Fruit fly (Drosophila melanogaster) Kc167 (cell line): ENCODE results near the gene CG46516.
"Not testable (repeated sequence)": the region's sequence is repeated elsewhere in the genome, so short reads cannot be mapped to it uniquely, and the experiment has no call there.

Experiments
- Myc ChIP-seq: fragments of >200 bp; optimal IDR thresholded peaks from 2 replicates; lab custom pipeline; 2017; ENCODE audit warnings: missing external identifiers
- Sin3A ChIP-seq: fragments of >200 bp; optimal IDR thresholded peaks from 2 replicates; lab custom pipeline; 2018; ENCODE audit warnings: missing external identifiers
- h ChIP-seq: fragments of >200 bp; optimal IDR thresholded peaks from 3 replicates; lab custom pipeline; 2018; ENCODE audit warnings: missing external identifiers
- insv ChIP-seq: fragments of >200 bp; optimal IDR thresholded peaks from 3 replicates; lab custom pipeline; 2018; ENCODE audit warnings: missing external identifiers
- psq ChIP-seq: fragments of >200 bp; optimal IDR thresholded peaks from 2 replicates; lab custom pipeline; 2017; ENCODE audit warnings: missing external identifiers
- ttk ChIP-seq: sonication (Bioruptor generic); optimal IDR thresholded peaks from 2 replicates; lab custom pipeline; 2017; ENCODE audit warnings: missing external identifiers

The CG46516 gene

DNA sequence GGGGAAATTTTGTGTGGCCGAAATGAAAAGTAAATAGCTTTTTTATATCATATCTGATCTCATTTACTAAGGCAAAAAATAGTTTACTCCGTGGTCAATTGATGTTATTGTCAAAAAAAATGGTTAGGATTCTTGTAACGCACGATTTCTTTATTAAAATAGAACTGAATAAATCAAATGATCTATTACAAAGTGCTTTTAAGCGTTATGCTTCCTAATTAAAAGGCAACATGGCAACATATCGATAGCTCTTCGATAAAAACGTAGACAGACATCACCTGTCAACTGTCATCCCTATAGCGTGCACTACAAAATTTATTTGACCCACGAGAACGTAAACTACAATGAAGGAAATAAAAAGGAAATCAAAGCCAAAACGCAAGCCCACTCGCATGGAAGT is at the start of gene CG46516:
Gene CG46516 (plus strand): TSS at position 301 of the 400 bp plus-strand sequence.
- TF ChIP-seq Myc, Sin3A, insv (lab: Kevin White, UChicago): not testable (repeated sequence)

DNA sequence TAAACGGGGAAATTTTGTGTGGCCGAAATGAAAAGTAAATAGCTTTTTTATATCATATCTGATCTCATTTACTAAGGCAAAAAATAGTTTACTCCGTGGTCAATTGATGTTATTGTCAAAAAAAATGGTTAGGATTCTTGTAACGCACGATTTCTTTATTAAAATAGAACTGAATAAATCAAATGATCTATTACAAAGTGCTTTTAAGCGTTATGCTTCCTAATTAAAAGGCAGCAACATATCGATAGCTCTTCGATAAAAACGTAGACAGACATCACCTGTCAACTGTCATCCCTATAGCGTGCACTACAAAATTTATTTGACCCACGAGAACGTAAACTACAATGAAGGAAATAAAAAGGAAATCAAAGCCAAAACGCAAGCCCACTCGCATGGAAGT is 49.5 kb upstream of the CG46516 start, which contains the start of gene CG46507:
Gene CG46507 (plus strand): TSS at position 301 of the 400 bp plus-strand sequence.
- not testable (repeated sequence) for TF ChIP-seq psq, Myc, ttk (lab: Kevin White, UChicago)

DNA sequence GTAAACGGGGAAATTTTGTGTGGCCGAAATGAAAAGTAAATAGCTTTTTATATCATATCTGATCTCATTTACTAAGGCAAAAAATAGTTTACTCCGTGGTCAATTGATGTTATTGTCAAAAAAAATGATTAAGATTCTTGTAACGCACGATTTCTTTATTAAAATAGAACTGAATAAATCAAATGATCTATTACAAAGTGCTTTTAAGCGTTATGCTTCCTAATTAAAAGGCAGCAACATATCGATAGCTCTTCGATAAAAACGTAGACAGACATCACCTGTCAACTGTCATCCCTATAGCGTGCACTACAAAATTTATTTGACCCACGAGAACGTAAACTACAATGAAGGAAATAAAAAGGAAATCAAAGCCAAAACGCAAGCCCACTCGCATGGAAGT is 44.8 kb upstream of the CG46516 start, which contains the start of gene CG46508:
Gene CG46508 (plus strand): TSS at position 301 of the 400 bp plus-strand sequence.
- TF ChIP-seq ttk, Myc, psq (lab: Kevin White, UChicago): not testable (repeated sequence)

DNA sequence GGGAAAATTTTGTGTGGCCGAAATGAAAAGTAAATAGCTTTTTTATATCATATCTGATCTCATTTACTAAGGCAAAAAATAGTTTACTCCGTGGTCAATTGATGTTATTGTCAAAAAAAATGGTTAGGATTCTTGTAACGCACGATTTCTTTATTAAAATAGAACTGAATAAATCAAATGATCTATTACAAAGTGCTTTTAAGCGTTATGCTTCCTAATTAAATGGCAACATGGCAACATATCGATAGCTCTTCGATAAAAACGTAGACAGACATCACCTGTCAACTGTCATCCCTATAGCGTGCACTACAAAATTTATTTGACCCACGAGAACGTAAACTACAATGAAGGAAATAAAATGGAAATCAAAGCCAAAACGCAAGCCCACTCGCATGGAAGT is 39.8 kb upstream of the CG46516 start, which contains the start of gene CG46509:
Gene CG46509 (plus strand): TSS at position 301 of the 400 bp plus-strand sequence.
- TF ChIP-seq ttk, h, Sin3A (lab: Kevin White, UChicago): not testable (repeated sequence)

DNA sequence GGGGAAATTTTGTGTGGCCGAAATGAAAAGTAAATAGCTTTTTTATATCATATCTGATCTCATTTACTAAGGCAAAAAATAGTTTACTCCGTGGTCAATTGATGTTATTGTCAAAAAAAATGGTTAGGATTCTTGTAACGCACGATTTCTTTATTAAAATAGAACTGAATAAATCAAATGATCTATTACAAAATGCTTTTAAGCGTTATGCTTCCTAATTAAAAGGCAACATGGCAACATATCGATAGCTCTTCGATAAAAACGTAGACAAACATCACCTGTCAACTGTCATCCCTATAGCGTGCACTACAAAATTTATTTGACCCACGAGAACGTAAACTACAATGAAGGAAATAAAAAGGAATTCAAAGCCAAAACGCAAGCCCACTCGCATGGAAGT is 34.9 kb upstream of the CG46516 start, which contains the start of gene CG46510:
Gene CG46510 (plus strand): TSS at position 301 of the 400 bp plus-strand sequence.
- TF ChIP-seq psq, ttk, Myc (lab: Kevin White, UChicago): not testable (repeated sequence)

DNA sequence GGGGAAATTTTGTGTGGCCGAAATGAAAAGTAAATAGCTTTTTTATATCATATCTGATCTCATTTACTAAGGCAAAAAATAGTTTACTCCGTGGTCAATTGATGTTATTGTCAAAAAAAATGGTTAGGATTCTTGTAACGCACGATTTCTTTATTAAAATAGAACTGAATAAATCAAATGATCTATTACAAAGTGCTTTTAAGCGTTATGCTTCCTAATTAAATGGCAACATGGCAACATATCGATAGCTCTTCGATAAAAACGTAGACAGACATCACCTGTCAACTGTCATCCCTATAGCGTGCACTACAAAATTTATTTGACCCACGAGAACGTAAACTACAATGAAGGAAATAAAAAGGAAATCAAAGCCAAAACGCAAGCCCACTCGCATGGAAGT is 29.9 kb upstream of the CG46516 start, which contains the start of gene CG46511:
Gene CG46511 (plus strand): TSS at position 301 of the 400 bp plus-strand sequence.
- not testable (repeated sequence) for TF ChIP-seq Sin3A, psq, ttk (lab: Kevin White, UChicago)

DNA sequence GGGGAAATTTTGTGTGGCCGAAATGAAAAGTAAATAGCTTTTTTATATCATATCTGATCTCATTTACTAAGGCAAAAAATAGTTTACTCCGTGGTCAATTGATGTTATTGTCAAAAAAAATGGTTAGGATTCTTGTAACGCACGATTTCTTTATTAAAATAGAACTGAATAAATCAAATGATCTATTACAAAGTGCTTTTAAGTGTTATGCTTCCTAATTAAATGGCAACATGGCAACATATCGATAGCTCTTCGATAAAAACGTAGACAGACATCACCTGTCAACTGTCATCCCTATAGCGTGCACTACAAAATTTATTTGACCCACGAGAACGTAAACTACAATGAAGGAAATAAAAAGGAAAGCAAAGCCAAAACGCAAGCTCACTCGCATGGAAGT is 25.1 kb upstream of the CG46516 start, which contains the start of gene CG46512:
Gene CG46512 (plus strand): TSS at position 301 of the 400 bp plus-strand sequence.
- TF ChIP-seq psq, Sin3A, h (lab: Kevin White, UChicago): not testable (repeated sequence)

DNA sequence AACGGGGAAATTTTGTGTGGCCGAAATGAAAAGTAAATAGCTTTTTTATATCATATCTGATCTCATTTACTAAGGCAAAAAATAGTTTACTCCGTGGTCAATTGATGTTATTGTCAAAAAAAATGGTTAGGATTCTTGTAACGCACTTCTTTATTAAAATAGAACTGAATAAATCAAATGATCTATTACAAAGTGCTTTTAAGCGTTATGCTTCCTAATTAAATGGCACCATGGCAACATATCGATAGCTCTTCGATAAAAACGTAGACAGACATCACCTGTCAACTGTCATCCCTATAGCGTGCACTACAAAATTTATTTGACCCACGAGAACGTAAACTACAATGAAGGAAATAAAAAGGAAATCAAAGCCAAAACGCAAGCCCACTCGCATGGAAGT is 20.2 kb upstream of the CG46516 start, which contains the start of gene CG46513:
Gene CG46513 (plus strand): TSS at position 301 of the 400 bp plus-strand sequence.
- not testable (repeated sequence) for TF ChIP-seq ttk, psq, Sin3A (lab: Kevin White, UChicago)

DNA sequence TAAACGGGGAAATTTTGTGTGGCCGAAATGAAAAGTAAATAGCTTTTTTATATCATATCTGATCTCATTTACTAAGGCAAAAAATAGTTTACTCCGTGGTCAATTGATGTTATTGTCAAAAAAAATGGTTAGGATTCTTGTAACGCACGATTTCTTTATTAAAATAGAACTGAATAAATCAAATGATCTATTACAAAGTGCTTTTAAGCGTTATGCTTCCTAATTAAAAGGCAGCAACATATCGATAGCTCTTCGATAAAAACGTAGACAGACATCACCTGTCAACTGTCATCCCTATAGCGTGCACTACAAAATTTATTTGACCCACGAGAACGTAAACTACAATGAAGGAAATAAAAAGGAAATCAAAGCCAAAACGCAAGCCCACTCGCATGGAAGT is 15.3 kb upstream of the CG46516 start, which contains the start of gene CG46514:
Gene CG46514 (plus strand): TSS at position 301 of the 400 bp plus-strand sequence.
- TF ChIP-seq insv, psq, h (lab: Kevin White, UChicago): not testable (repeated sequence)

DNA sequence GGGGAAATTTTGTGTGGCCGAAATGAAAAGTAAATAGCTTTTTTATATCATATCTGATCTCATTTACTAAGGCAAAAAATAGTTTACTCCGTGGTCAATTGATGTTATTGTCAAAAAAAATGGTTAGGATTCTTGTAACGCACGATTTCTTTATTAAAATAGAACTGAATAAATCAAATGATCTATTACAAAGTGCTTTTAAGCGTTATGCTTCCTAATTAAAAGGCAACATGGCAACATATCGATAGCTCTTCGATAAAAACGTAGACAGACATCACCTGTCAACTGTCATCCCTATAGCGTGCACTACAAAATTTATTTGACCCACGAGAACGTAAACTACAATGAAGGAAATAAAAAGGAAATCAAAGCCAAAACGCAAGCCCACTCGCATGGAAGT is 10.2 kb upstream of the CG46516 start, which contains the start of gene CG46515:
Gene CG46515 (plus strand): TSS at position 301 of the 400 bp plus-strand sequence.
- TF ChIP-seq Sin3A, ttk, h (lab: Kevin White, UChicago): not testable (repeated sequence)

DNA sequence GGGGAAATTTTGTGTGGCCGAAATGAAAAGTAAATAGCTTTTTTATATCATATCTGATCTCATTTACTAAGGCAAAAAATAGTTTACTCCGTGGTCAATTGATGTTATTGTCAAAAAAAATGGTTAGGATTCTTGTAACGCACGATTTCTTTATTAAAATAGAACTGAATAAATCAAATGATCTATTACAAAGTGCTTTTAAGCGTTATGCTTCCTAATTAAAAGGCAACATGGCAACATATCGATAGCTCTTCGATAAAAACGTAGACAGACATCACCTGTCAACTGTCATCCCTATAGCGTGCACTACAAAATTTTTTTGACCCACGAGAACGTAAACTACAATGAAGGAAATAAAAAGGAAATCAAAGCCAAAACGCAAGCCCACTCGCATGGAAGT is 5.0 kb downstream of the CG46516 start, which contains the start of gene CG46517:
Gene CG46517 (plus strand): TSS at position 301 of the 400 bp plus-strand sequence.
- TF ChIP-seq Myc, insv, h (lab: Kevin White, UChicago): not testable (repeated sequence)

DNA sequence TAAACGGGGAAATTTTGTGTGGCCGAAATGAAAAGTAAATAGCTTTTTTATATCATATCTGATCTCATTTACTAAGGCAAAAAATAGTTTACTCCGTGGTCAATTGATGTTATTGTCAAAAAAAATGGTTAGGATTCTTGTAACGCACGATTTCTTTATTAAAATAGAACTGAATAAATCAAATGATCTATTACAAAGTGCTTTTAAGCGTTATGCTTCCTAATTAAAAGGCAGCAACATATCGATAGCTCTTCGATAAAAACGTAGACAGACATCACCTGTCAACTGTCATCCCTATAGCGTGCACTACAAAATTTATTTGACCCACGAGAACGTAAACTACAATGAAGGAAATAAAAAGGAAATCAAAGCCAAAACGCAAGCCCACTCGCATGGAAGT is 14.1 kb downstream of the CG46516 start, which contains the start of gene CG46518:
Gene CG46518 (plus strand): TSS at position 301 of the 400 bp plus-strand sequence.
- TF ChIP-seq Sin3A, Myc, psq (lab: Kevin White, UChicago): not testable (repeated sequence)

DNA sequence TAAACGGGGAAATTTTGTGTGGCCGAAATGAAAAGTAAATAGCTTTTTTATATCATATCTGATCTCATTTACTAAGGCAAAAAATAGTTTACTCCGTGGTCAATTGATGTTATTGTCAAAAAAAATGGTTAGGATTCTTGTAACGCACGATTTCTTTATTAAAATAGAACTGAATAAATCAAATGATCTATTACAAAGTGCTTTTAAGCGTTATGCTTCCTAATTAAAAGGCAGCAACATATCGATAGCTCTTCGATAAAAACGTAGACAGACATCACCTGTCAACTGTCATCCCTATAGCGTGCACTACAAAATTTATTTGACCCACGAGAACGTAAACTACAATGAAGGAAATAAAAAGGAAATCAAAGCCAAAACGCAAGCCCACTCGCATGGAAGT is 19.1 kb downstream of the CG46516 start, which contains the start of gene CG46519:
Gene CG46519 (plus strand): TSS at position 301 of the 400 bp plus-strand sequence.
- TF ChIP-seq ttk, Sin3A, h (lab: Kevin White, UChicago): not testable (repeated sequence)
